Fruit fly (Drosophila melanogaster): ENCODE results near the gene CG43329.

Gene CG43329

DNA sequence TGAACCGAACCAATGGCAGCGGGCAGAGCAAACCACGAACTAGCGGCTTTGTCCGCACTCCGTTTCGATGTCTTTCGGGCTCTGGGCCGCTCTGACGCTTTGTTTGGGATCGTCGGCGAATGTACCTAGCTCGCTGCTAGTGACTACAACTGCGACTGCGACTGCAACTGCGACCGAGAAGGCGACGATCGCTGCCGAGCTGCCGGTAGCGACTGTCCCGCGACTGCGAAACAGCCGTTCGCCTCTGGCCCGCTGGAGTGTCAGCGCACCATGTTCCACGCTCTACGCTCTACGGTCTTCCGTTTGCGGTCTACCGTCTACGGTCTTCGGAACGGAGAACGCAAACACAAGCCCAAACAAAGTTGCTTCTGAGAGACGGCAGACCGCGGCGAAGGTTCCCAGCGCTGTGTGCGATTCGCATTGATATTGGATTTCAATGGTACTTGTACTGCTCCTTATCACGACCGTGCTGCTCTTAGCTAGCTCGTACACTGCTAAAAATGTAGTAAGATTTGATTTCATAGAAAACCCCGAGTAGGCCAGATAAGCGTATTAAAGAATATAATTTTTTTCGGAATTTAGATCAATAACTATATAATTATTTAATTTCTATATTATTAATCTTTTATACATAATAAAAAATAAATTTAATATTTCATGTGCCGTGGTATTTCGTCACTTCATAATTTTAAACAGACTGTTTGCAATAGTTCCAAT is 43.9 kb downstream of the CG43329 start, which contains the start of gene laza (continued):
- TF ChIP-seq zfh1 (GFP tag; IDR thresholded peaks at IDR 0.05), result 0 out of 3 replicates have a peak, but pooled peaks have one; percentile 12
- TF ChIP-seq CG15269 (tag; optimal IDR thresholded peaks at IDR 0.05), result peak; percentile 44
- TF ChIP-seq cwo (GFP tag; optimal IDR thresholded peaks at IDR 0.05), result peak; percentile 20
- TF ChIP-seq CG6272 (GFP tag; IDR thresholded peaks at IDR 0.05), result no peak
- TF ChIP-seq zf30C (GFP tag; optimal IDR thresholded peaks at IDR 0.05), result peak; percentile 51
- no peak for TF ChIP-seq Mad (GFP tag; optimal IDR thresholded peaks at IDR 0.05)
- no peak for TF ChIP-seq hb (GFP tag; IDR thresholded peaks at IDR 0.05; ENCODE audit: partially characterized antibody)
- TF ChIP-seq CG32772 (GFP tag; IDR thresholded peaks at IDR 0.05), result 0 out of 2 replicates have a peak, but pooled peaks have one; percentile 21
- TF ChIP-seq Ptx1 (GFP tag; IDR thresholded peaks at IDR 0.05), result 0 out of 2 replicates have a peak, but pooled peaks have one; percentile 19
- no peak for TF ChIP-seq tio (GFP tag; optimal IDR thresholded peaks at IDR 0.05)
- peak in 1 of 2 experiments; percentile 12 for TF ChIP-seq Hr78 (GFP tag; optimal IDR thresholded peaks at IDR 0.05)
- peak; percentile 62 for TF ChIP-seq CG10543 (GFP tag; optimal IDR thresholded peaks at IDR 0.05)
- peak; percentile 29 for TF ChIP-seq CG7839 (tag; optimal IDR thresholded peaks at IDR 0.05)
- peak; percentile 93 for TF ChIP-seq Adf1 (GFP tag; IDR thresholded peaks at IDR 0.05)
- TF ChIP-seq tgo (GFP tag; IDR thresholded peaks at IDR 0.05), result peak; percentile 17; the same call in 2 of the 3 replicates
- TF ChIP-seq CG2678 (tag; optimal IDR thresholded peaks at IDR 0.05), result peak; percentile 13
- TF ChIP-seq caup (GFP tag; optimal IDR thresholded peaks at IDR 0.05; ENCODE audit: severe bottlenecking), result no peak
- TF ChIP-seq tap (tag; optimal IDR thresholded peaks at IDR 0.05), result no peak
- TF ChIP-seq Med (GFP tag), result peak; percentile 76
- TF ChIP-seq amos (GFP tag; IDR thresholded peaks at IDR 0.05; ENCODE audit: partially characterized antibody), result peak; percentile 31; the same call in 1 of the 2 replicates
- peak; percentile 71; the same call in 2 of the 3 replicates for TF ChIP-seq CG2199 (GFP tag; IDR thresholded peaks at IDR 0.05)
- TF ChIP-seq CG1024 (GFP tag; IDR thresholded peaks at IDR 0.05), result no peak
- TF ChIP-seq chinmo (GFP tag; IDR thresholded peaks at IDR 0.05; ENCODE audit: partially characterized antibody), result peak; percentile 86; the same call in 3 of the 4 replicates

DNA sequence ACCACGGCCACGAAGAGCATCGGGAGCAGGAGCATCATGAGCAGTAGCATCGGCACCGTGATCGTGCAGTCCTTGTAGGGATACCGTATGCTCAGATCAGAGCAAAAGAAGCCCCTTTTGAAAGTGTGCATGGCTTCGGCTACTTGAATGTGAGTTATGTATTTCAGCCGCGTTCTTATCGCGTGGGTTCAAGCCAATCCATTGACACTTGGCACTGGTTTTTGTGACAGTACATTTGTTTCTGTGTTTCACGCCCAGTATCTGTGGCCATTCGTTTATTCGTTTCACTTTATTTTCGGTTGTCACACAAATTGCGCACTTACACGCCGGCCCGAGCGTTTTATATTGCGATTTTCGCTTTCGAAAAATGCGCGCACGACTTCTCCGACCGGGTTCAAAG is 44.6 kb downstream of the CG43329 start:
- TF ChIP-seq CG8359 (GFP tag; optimal IDR thresholded peaks at IDR 0.05; ENCODE audit: borderline replicate concordance), result no peak
- no peak for TF ChIP-seq CG16779 (GFP tag; IDR thresholded peaks at IDR 0.05)
- TF ChIP-seq Mad (GFP tag; optimal IDR thresholded peaks at IDR 0.05), result no peak
- TF ChIP-seq CG18011 (GFP tag; optimal IDR thresholded peaks at IDR 0.05), result no peak
- no peak for TF ChIP-seq CG30020 (tag; optimal IDR thresholded peaks at IDR 0.05)

DNA sequence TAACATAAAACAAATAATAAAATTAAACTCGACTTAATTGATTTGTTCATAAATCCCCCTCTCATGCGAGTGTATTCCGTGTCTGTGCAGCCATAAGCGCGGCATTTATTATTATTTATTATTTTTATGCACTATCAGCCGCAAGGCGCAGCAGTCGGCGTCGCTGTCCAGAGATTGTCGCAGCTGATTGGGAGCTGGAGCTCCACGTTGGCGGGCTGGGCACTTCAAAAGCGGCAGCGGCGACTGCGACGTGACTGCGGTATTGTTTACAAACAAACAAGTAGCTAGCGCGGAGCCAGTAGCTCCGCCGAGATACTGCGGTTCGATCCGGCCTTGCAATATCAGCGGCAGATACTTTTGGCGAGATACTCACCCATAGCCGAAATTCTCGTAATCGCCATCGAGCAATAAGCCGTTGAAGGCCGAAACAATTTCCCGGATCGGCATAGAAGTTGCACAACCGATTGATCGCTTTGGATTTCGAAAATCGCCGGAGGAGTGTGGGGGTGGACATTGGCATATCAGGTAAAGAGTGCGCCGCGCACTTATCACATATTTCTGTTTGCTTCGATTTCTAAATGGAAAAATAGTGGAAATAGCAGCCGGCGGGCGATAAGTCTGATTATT is 46.0 kb downstream of the CG43329 start:
- TF ChIP-seq H2.0 (GFP tag; IDR thresholded peaks at IDR 0.05), result no peak
- no peak for TF ChIP-seq ham (GFP tag; IDR thresholded peaks at IDR 0.05)
- no peak for TF ChIP-seq bbx (GFP tag; IDR thresholded peaks at IDR 0.05; ENCODE audit: partially characterized antibody)
- no peak for TF ChIP-seq dmrt99B (tag; optimal IDR thresholded peaks at IDR 0.05)
- peak; percentile 69 for TF ChIP-seq Med (GFP tag)
- TF ChIP-seq grn (GFP tag; optimal IDR thresholded peaks at IDR 0.05), result peak; percentile 85
- peak; percentile 25; the same call in 1 of the 3 replicates for TF ChIP-seq ci (GFP tag; IDR thresholded peaks at IDR 0.05)
- no peak for TF ChIP-seq pnt (GFP tag; optimal IDR thresholded peaks at IDR 0.05)
- TF ChIP-seq CG34224 (GFP tag; IDR thresholded peaks at IDR 0.05; ENCODE audit: partially characterized antibody), result no peak
- TF ChIP-seq sr (GFP tag; IDR thresholded peaks at IDR 0.05), result no peak
- no peak for TF ChIP-seq fru (optimal IDR thresholded peaks at IDR 0.05)
- peak; percentile 41 for TF ChIP-seq CG12769 (tag; optimal IDR thresholded peaks at IDR 0.05)
- TF ChIP-seq mam (GFP tag; optimal IDR thresholded peaks at IDR 0.05), result no peak
- TF ChIP-seq Doc2 (GFP tag; IDR thresholded peaks at IDR 0.05), result no peak
- TF ChIP-seq danr (GFP tag; IDR thresholded peaks at IDR 0.05), result no peak
- TF ChIP-seq z (GFP tag; IDR thresholded peaks at IDR 0.05), result no peak
- no peak for TF ChIP-seq prd (optimal IDR thresholded peaks at IDR 0.05)
- TF ChIP-seq prd (GFP tag; IDR thresholded peaks at IDR 0.05), result no peak
- no peak for TF ChIP-seq CTCF (GFP tag; optimal IDR thresholded peaks at IDR 0.05)
- no peak for TF ChIP-seq CG4282 (GFP tag; optimal IDR thresholded peaks at IDR 0.05)
- TF ChIP-seq sd (tag; optimal IDR thresholded peaks at IDR 0.05), result peak; percentile 16
